Fruit fly (Drosophila melanogaster): ENCODE results near the gene CG3529.

CG3529 gene

DNA sequence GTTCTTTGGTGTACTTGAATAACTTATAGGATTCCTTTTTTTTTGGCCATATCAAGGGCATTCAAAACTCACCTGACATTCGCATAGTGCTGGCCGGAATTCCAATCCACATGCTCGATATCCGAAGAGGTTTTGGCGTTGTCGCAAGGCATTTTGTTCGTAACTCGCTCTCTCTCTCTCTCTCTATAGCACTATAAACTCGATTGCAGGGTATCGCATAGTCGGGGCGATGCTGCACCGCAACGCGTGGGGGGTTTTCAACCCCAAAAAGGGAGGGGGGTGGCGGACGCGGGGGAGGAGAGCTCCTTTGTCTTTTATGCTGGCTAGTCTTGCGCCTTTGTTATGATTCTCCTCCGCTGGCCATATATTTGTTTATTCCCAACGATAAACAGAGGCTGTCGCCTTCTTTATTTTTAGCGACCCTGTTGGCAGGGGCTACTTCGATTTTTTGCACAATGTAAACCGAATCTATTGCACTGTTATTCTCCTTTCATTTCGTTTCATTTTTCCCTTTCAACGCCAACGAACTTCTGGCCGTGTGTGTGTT is 48.2 kb upstream of the CG3529 start (continued):
- peak; percentile 5 for TF ChIP-seq CG6808 (GFP tag; optimal IDR thresholded peaks at IDR 0.05)
- TF ChIP-seq CG10631 (GFP tag; optimal IDR thresholded peaks at IDR 0.05) = no peak
- no peak for TF ChIP-seq acj6 (GFP tag; optimal IDR thresholded peaks at IDR 0.05)
- TF ChIP-seq vri (GFP tag; optimal IDR thresholded peaks at IDR 0.05) = no peak
- peak in 1 of 2 experiments; percentile 12 for TF ChIP-seq salr (GFP tag; optimal IDR thresholded peaks at IDR 0.05)
- TF ChIP-seq Hr4 (GFP tag; optimal IDR thresholded peaks at IDR 0.05) = no peak
- peak; percentile 8 for TF ChIP-seq Ets96B (tag; optimal IDR thresholded peaks at IDR 0.05)
- no peak; the same call in 1 of the 3 replicates for TF ChIP-seq eg (GFP tag; IDR thresholded peaks at IDR 0.05)
- TF ChIP-seq Blimp-1 (GFP tag; optimal IDR thresholded peaks at IDR 0.05) = no peak
- TF ChIP-seq CG8119 (GFP tag; IDR thresholded peaks at IDR 0.05) = 0 out of 3 replicates have a peak, but pooled peaks have one; percentile 25
- no peak for TF ChIP-seq svp (GFP tag)
- TF ChIP-seq CG34406 (GFP tag; optimal IDR thresholded peaks at IDR 0.05) = no peak
- TF ChIP-seq CG16779 (tag; optimal IDR thresholded peaks at IDR 0.05) = no peak
- TF ChIP-seq CG3032 (tag; optimal IDR thresholded peaks at IDR 0.05) = peak; percentile 39
- TF ChIP-seq CG1621 (tag; optimal IDR thresholded peaks at IDR 0.05) = peak; percentile 8
- TF ChIP-seq topi (GFP tag; optimal IDR thresholded peaks at IDR 0.05) = no peak
- peak; percentile 31; the same call in 1 of the 3 replicates for TF ChIP-seq CG6163 (GFP tag; IDR thresholded peaks at IDR 0.05)
- TF ChIP-seq CG10669 (GFP tag; optimal IDR thresholded peaks at IDR 0.05) = peak; percentile 21
- TF ChIP-seq Lpt (GFP tag; optimal IDR thresholded peaks at IDR 0.05) = no peak
- TF ChIP-seq achi (GFP tag; optimal IDR thresholded peaks at IDR 0.05) = no peak
- peak; percentile 57 for TF ChIP-seq CG3919 (GFP tag; optimal IDR thresholded peaks at IDR 0.05)
- TF ChIP-seq CG6276 (GFP tag; optimal IDR thresholded peaks at IDR 0.05) = no peak
- no peak for TF ChIP-seq Hr39 (GFP tag; optimal IDR thresholded peaks at IDR 0.05)
- no peak for TF ChIP-seq CG6792 (GFP tag; optimal IDR thresholded peaks at IDR 0.05)
- peak; percentile 19 for TF ChIP-seq Sox14 (GFP tag; optimal IDR thresholded peaks at IDR 0.05)
- TF ChIP-seq esn (GFP tag; optimal IDR thresholded peaks at IDR 0.05) = no peak
- peak; percentile 14 for TF ChIP-seq spab (GFP tag; optimal IDR thresholded peaks at IDR 0.05)
- TF ChIP-seq Hr38 (GFP tag; optimal IDR thresholded peaks at IDR 0.05) = no peak
- TF ChIP-seq Smox (GFP tag; optimal IDR thresholded peaks at IDR 0.05) = no peak
- no peak for TF ChIP-seq Gug (GFP tag; IDR thresholded peaks at IDR 0.05)
- TF ChIP-seq Met (GFP tag; optimal IDR thresholded peaks at IDR 0.05) = no peak
- peak; percentile 50 for TF ChIP-seq Eip78C (GFP tag)
- no peak for TF ChIP-seq CG4318 (GFP tag; optimal IDR thresholded peaks at IDR 0.05)
- TF ChIP-seq lz (GFP tag; optimal IDR thresholded peaks at IDR 0.05) = no peak
- no peak for TF ChIP-seq CG6854 (GFP tag; optimal IDR thresholded peaks at IDR 0.05)
- no peak for TF ChIP-seq Sox15 (GFP tag; optimal IDR thresholded peaks at IDR 0.05)
- TF ChIP-seq CG8632 (GFP tag; optimal IDR thresholded peaks at IDR 0.05) = no peak
- TF ChIP-seq dsx (GFP tag; optimal IDR thresholded peaks at IDR 0.05; ENCODE audit: poor library complexity, severe bottlenecking) = no peak
- no peak for TF ChIP-seq pdm3 (GFP tag; optimal IDR thresholded peaks at IDR 0.05)
- TF ChIP-seq CG15336 (GFP tag; IDR thresholded peaks at IDR 0.05) = no peak

dm6 chr3L:9399013-9399750 is 47.5 kb upstream of the CG3529 start, which contains the start of gene CG4080:
TSS of gene CG4080 (minus strand) at chr3L:9399227.
- TF ChIP-seq CG8632 (GFP tag; optimal IDR thresholded peaks at IDR 0.05) (peak; percentile 26), acj6 (GFP tag; optimal IDR thresholded peaks at IDR 0.05) (peak; percentile 8), Eip93F (GFP tag; optimal IDR thresholded peaks at IDR 0.05) (peak; percentile 61), CG15336 (GFP tag; IDR thresholded peaks at IDR 0.05) (no peak), lz (GFP tag; optimal IDR thresholded peaks at IDR 0.05) (peak; percentile 37), CG9139 (GFP tag; optimal IDR thresholded peaks at IDR 0.05) (no peak), ss (GFP tag; optimal IDR thresholded peaks at IDR 0.05) (peak in 1 of 2 experiments; percentile 10), Sox15 (GFP tag; optimal IDR thresholded peaks at IDR 0.05) (no peak), Sox102F (GFP tag; optimal IDR thresholded peaks at IDR 0.05) (peak; percentile 64), CG6792 (GFP tag; optimal IDR thresholded peaks at IDR 0.05) (no peak), achi (GFP tag; optimal IDR thresholded peaks at IDR 0.05) (peak; percentile 5), Blimp-1 (GFP tag; optimal IDR thresholded peaks at IDR 0.05) (no peak), CG10631 (GFP tag; optimal IDR thresholded peaks at IDR 0.05) (no peak), topi (GFP tag; optimal IDR thresholded peaks at IDR 0.05) (peak; percentile 46), CG32006 (GFP tag; optimal IDR thresholded peaks at IDR 0.05) (no peak), dsx (GFP tag; optimal IDR thresholded peaks at IDR 0.05; ENCODE audit: poor library complexity, severe bottlenecking) (peak; percentile 48), CG16779 (tag; optimal IDR thresholded peaks at IDR 0.05) (peak; percentile 43), pdm3 (GFP tag; optimal IDR thresholded peaks at IDR 0.05) (no peak), Met (GFP tag; optimal IDR thresholded peaks at IDR 0.05) (peak; percentile 64), svp (GFP tag) (peak; percentile 59), Hr38 (GFP tag; optimal IDR thresholded peaks at IDR 0.05) (no peak), net (GFP tag; optimal IDR thresholded peaks at IDR 0.05) (no peak), CG1621 (tag; optimal IDR thresholded peaks at IDR 0.05) (peak; percentile 30), cyc (GFP tag; optimal IDR thresholded peaks at IDR 0.05) (peak; percentile 31), esn (GFP tag; optimal IDR thresholded peaks at IDR 0.05) (peak; percentile 61), vri (GFP tag; optimal IDR thresholded peaks at IDR 0.05) (peak; percentile 40)
